Fruit fly (Drosophila melanogaster) whole organism, embryonic: ENCODE data around the gene CG31178.

ENCODE experiments used
- CG1024 ChIP-seq: fragments of 200-800 bp; sonication (Bioruptor generic); IDR thresholded peaks from 2 replicates; pipeline ENCODE4 v1.3.6; 2022; ENCODE audit warnings: missing biosample characterization, missing genetic modification characterization
- CG11093 ChIP-seq: fragments of 200-800 bp; sonication (Bioruptor generic); IDR thresholded peaks from 3 replicates; pipeline ENCODE4 v1.3.6; 2022; ENCODE audit warnings: missing biosample characterization, missing genetic modification characterization
- CG11695 ChIP-seq: fragments of 200-800 bp; sonication (Bioruptor generic); IDR thresholded peaks from 3 replicates; pipeline ENCODE4 v1.3.6; 2022; ENCODE audit warnings: missing biosample characterization, missing genetic modification characterization
- CG13775 ChIP-seq: fragments of 200-800 bp; sonication (Bioruptor generic); optimal IDR thresholded peaks from 3 replicates; lab custom pipeline; 2017; ENCODE audit warnings: missing biosample characterization, mild to moderate bottlenecking, missing genetic modification characterization
- CG14710 ChIP-seq: fragments of 200-800 bp; sonication (Bioruptor generic); optimal IDR thresholded peaks from 3 replicates; lab custom pipeline; 2019; ENCODE audit warnings: missing biosample characterization, mild to moderate bottlenecking, missing genetic modification characterization, moderate library complexity
- CG15601 ChIP-seq: fragments of 200-800 bp; sonication (Bioruptor generic); optimal IDR thresholded peaks from 3 replicates; lab custom pipeline; 2019; ENCODE audit warnings: missing biosample characterization, mild to moderate bottlenecking, missing genetic modification characterization, moderate library complexity
- CG15696 ChIP-seq: fragments of 200-800 bp; sonication (Bioruptor generic); optimal IDR thresholded peaks from 2 replicates; lab custom pipeline; 2019; ENCODE audit warnings: missing biosample characterization, mild to moderate bottlenecking, missing genetic modification characterization, moderate library complexity
- CG16863 ChIP-seq: fragments of 200-800 bp; sonication (Bioruptor generic); optimal IDR thresholded peaks from 3 replicates; lab custom pipeline; 2016; ENCODE audit warnings: missing biosample characterization, missing genetic modification characterization
- CG17612 ChIP-seq: fragments of 200-800 bp; sonication (Bioruptor generic); IDR thresholded peaks from 2 replicates; pipeline ENCODE4 v1.3.6; 2022; ENCODE audit warnings: missing biosample characterization, missing genetic modification characterization
- CG1832 ChIP-seq: fragments of 200-800 bp; sonication (Bioruptor generic); optimal IDR thresholded peaks from 2 replicates; lab custom pipeline; 2017; ENCODE audit warnings: missing biosample characterization, mild to moderate bottlenecking, missing genetic modification characterization, inconsistent platforms
- CG18599 ChIP-seq: fragments of 200-800 bp; sonication (Bioruptor generic); optimal IDR thresholded peaks from 3 replicates; lab custom pipeline; 2017; ENCODE audit warnings: missing biosample characterization, missing genetic modification characterization, mild to moderate bottlenecking, moderate library complexity, missing genetic modification reagents
- CG30020 ChIP-seq: fragments of 200-800 bp; optimal IDR thresholded peaks from 2 replicates; lab custom pipeline; 2019; ENCODE audit warnings: missing biosample characterization, mild to moderate bottlenecking, missing genetic modification characterization, moderate library complexity
- CG4360 ChIP-seq: fragments of 200-800 bp; sonication (Bioruptor generic); IDR thresholded peaks from 2 replicates; pipeline ENCODE4 v1.3.6; 2022; ENCODE audit warnings: missing biosample characterization, missing genetic modification characterization
- CG4404 ChIP-seq: fragments of 200-800 bp; sonication (Bioruptor generic); IDR thresholded peaks from 2 replicates; pipeline ENCODE4 v1.3.6; 2022; ENCODE audit warnings: missing biosample characterization, missing genetic modification characterization
- CG6791 ChIP-seq: fragments of 200-800 bp; sonication (Bioruptor generic); IDR thresholded peaks from 3 replicates; pipeline ENCODE4 v1.3.6; 2022; ENCODE audit warnings: missing biosample characterization, missing genetic modification characterization; ENCODE audit not compliant: partially characterized antibody
- CG7556 ChIP-seq: fragments of 200-800 bp; sonication (Bioruptor generic); optimal IDR thresholded peaks from 2 replicates; lab custom pipeline; 2017; ENCODE audit warnings: missing biosample characterization, mild to moderate bottlenecking, missing genetic modification characterization
- CG8944 ChIP-seq: fragments of 200-800 bp; sonication (Bioruptor generic); optimal IDR thresholded peaks from 3 replicates; lab custom pipeline; 2016; ENCODE audit warnings: missing biosample characterization, missing genetic modification characterization
- CG9876 ChIP-seq: fragments of 200-800 bp; sonication (Bioruptor generic); optimal IDR thresholded peaks from 2 replicates; lab custom pipeline; 2016; ENCODE audit warnings: missing biosample characterization, missing genetic modification characterization
- Dfd ChIP-seq, 2 experiments: fragments of >200 bp; optimal IDR thresholded peaks; 2 replicates each; lab custom pipeline; 2017; ENCODE audit warnings: missing biosample characterization in 2 of 2, missing genetic modification characterization in 2 of 2
- Dip3 ChIP-seq: fragments of 200-800 bp; sonication (Bioruptor generic); optimal IDR thresholded peaks from 3 replicates; lab custom pipeline; 2016; ENCODE audit warnings: missing biosample characterization, missing genetic modification characterization
- Fer1 ChIP-seq: fragments of 200-800 bp; sonication (Bioruptor generic); optimal IDR thresholded peaks from 2 replicates; lab custom pipeline; 2017; ENCODE audit warnings: missing biosample characterization, mild to moderate bottlenecking, missing genetic modification characterization
- HLH4C ChIP-seq: fragments of 200-800 bp; sonication (Bioruptor generic); IDR thresholded peaks from 3 replicates; pipeline ENCODE4 v1.3.6; 2022; ENCODE audit warnings: missing biosample characterization, missing genetic modification characterization; ENCODE audit not compliant: partially characterized antibody
- Hmx ChIP-seq: fragments of 200-800 bp; sonication (Bioruptor generic); optimal IDR thresholded peaks from 2 replicates; lab custom pipeline; 2016; ENCODE audit warnings: missing biosample characterization, missing genetic modification characterization
- Max ChIP-seq: fragments of 200-800 bp; sonication (Bioruptor generic); optimal IDR thresholded peaks from 2 replicates; lab custom pipeline; 2016; ENCODE audit warnings: missing biosample characterization, mild to moderate bottlenecking, missing genetic modification characterization
- Nf-YA ChIP-seq: fragments of 200-800 bp; sonication (Bioruptor generic); IDR thresholded peaks from 2 replicates; pipeline ENCODE4 v1.3.6; 2022; ENCODE audit warnings: missing biosample characterization, missing genetic modification characterization
- Sox102F ChIP-seq: fragments of 200-800 bp; sonication (Bioruptor generic); optimal IDR thresholded peaks from 2 replicates; lab custom pipeline; 2018; ENCODE audit warnings: missing biosample characterization, mild to moderate bottlenecking, missing genetic modification characterization, moderate library complexity
- Trl ChIP-seq, 3 experiments: fragments of >200 bp in 2 of 3; fragments of 200-800 bp in 1 of 3; sonication (Bioruptor generic) in 1 of 3; optimal IDR thresholded peaks; 2 replicates in 1 of 3; 3 replicates in 2 of 3; lab custom pipeline; 2016 to 2017; ENCODE audit warnings: missing biosample characterization in 1 of 3, missing genetic modification characterization in 1 of 3
- abd-A ChIP-seq: fragments of 200-800 bp; sonication (Bioruptor generic); optimal IDR thresholded peaks from 3 replicates; lab custom pipeline; 2019; ENCODE audit warnings: missing biosample characterization, mild to moderate bottlenecking, missing genetic modification characterization, moderate library complexity
- ap ChIP-seq: fragments of 200-800 bp; sonication (Bioruptor generic); IDR thresholded peaks from 2 replicates; pipeline ENCODE4 v1.3.6; 2022; ENCODE audit warnings: missing biosample characterization, missing genetic modification characterization
- corto ChIP-seq: fragments of 200-800 bp; sonication (Bioruptor generic); optimal IDR thresholded peaks from 2 replicates; lab custom pipeline; 2016; ENCODE audit warnings: missing biosample characterization, mild to moderate bottlenecking, missing genetic modification characterization, moderate library complexity
- da ChIP-seq: fragments of 200-800 bp; sonication (Bioruptor generic); optimal IDR thresholded peaks from 2 replicates; lab custom pipeline; 2016; ENCODE audit warnings: missing biosample characterization, missing genetic modification characterization
- fd3F ChIP-seq: fragments of 200-800 bp; sonication (Bioruptor generic); optimal IDR thresholded peaks from 2 replicates; lab custom pipeline; 2018; ENCODE audit warnings: missing biosample characterization, mild to moderate bottlenecking, missing genetic modification characterization, moderate library complexity
- fd96Cb ChIP-seq: fragments of 200-800 bp; sonication (Bioruptor generic); optimal IDR thresholded peaks from 2 replicates; lab custom pipeline; 2018; ENCODE audit warnings: missing biosample characterization, mild to moderate bottlenecking, missing genetic modification characterization, moderate library complexity
- ftz-f1 ChIP-seq: fragments of 200-800 bp; sonication (Bioruptor generic); optimal IDR thresholded peaks from 2 replicates; lab custom pipeline; 2016; ENCODE audit warnings: missing biosample characterization, missing genetic modification characterization
- fu2 ChIP-seq: fragments of 200-800 bp; sonication (Bioruptor generic); optimal IDR thresholded peaks from 2 replicates; lab custom pipeline; 2016; ENCODE audit warnings: missing biosample characterization, missing genetic modification characterization
- her ChIP-seq: fragments of 200-800 bp; sonication (Bioruptor generic); optimal IDR thresholded peaks from 2 replicates; lab custom pipeline; 2016; ENCODE audit warnings: missing biosample characterization, missing genetic modification characterization
- hkb ChIP-seq, 2 experiments: fragments of 200-800 bp in 1 of 2; fragments of >200 bp in 1 of 2; sonication (Bioruptor generic) in 1 of 2; IDR thresholded peaks in 1 of 2; optimal IDR thresholded peaks in 1 of 2; 2 replicates each; pipeline versions ENCODE4 v1.3.6 to Lab custom; 2017 to 2022; ENCODE audit warnings: missing biosample characterization in 1 of 2, missing genetic modification characterization in 1 of 2
- inv ChIP-seq: fragments of 200-800 bp; sonication (Bioruptor generic); IDR thresholded peaks from 2 replicates; pipeline ENCODE4 v1.3.6; 2022; ENCODE audit warnings: missing biosample characterization, missing genetic modification characterization; ENCODE audit not compliant: partially characterized antibody
- pfk ChIP-seq: fragments of 200-800 bp; sonication (Bioruptor generic); optimal IDR thresholded peaks from 2 replicates; lab custom pipeline; 2018; ENCODE audit warnings: missing biosample characterization, mild to moderate bottlenecking, missing genetic modification characterization, moderate library complexity
- pros ChIP-seq: fragments of 200-800 bp; sonication (Bioruptor generic); optimal IDR thresholded peaks from 3 replicates; lab custom pipeline; 2019; ENCODE audit warnings: missing biosample characterization, mild to moderate bottlenecking, missing genetic modification characterization, moderate library complexity
- sc ChIP-seq, 3 experiments: fragments of >200 bp in 2 of 3; fragments of 200-800 bp in 1 of 3; sonication (Bioruptor generic) in 1 of 3; optimal IDR thresholded peaks; 2 replicates in 2 of 3; 3 replicates in 1 of 3; lab custom pipeline; 2017; ENCODE audit warnings: mild to moderate bottlenecking in 1 of 3, missing biosample characterization in 1 of 3, missing genetic modification characterization in 1 of 3, missing genetic modification reagents in 1 of 3
- shn ChIP-seq: fragments of 200-800 bp; sonication (Bioruptor generic); optimal IDR thresholded peaks from 3 replicates; lab custom pipeline; 2016; ENCODE audit warnings: missing biosample characterization, missing genetic modification characterization
- tgo ChIP-seq: fragments of 200-800 bp; sonication (Bioruptor generic); IDR thresholded peaks from 3 replicates; pipeline ENCODE4 v1.3.6; 2022; ENCODE audit warnings: missing biosample characterization, missing genetic modification characterization
- tio ChIP-seq: fragments of 200-800 bp; sonication (Bioruptor generic); optimal IDR thresholded peaks from 2 replicates; lab custom pipeline; 2017; ENCODE audit warnings: missing biosample characterization, missing genetic modification characterization, inconsistent platforms
- ttk ChIP-seq: fragments of 200-800 bp; sonication (Bioruptor generic); IDR thresholded peaks from 2 replicates; pipeline ENCODE4 v2.1.2; 2022; ENCODE audit warnings: missing biosample characterization, missing genetic modification characterization
- tx ChIP-seq: fragments of 200-800 bp; sonication (Bioruptor generic); optimal IDR thresholded peaks from 2 replicates; lab custom pipeline; 2016; ENCODE audit warnings: missing biosample characterization, missing genetic modification characterization
- zen2 ChIP-seq: fragments of 200-800 bp; sonication (Bioruptor generic); IDR thresholded peaks from 3 replicates; pipeline ENCODE4 v1.3.6; 2022; ENCODE audit warnings: missing biosample characterization, missing genetic modification characterization; ENCODE audit not compliant: partially characterized antibody
- zfh2 ChIP-seq: fragments of 200-800 bp; sonication (Bioruptor generic); optimal IDR thresholded peaks from 2 replicates; lab custom pipeline; 2016; ENCODE audit warnings: missing biosample characterization, missing genetic modification characterization

The CG31178 gene

DNA sequence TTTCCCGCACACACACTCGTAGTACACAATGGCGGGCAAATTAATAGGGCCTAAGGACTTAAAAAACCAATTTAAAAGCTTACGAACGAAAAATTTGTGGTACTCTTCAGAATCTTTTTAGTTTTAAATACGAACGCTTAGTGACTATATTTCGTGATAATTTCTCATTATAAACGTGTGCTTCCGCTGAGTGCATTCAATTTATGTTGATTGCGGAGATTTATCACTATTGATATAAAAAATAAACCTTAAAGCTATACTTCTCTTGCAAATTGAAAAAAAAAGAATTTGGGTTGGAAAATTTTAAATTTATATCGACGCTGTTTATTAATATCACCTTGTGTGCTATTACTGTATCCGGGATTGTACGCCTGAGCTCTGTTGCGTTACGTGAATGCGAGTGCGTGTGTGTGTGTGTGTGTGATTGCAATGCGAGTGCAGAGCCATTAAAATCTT, 24.5 kb upstream of the CG31178 start (continued):
- TF ChIP-seq da (GFP tag; lab: Kevin White, UChicago): no peak
- no peak for TF ChIP-seq CG1024 (GFP tag; lab: Robert Waterston, UW)
- TF ChIP-seq CG14710 (tag; lab: Kevin White, UChicago): peak; percentile 85
- TF ChIP-seq fd3F (GFP tag; lab: Kevin White, UChicago): no peak
- no peak for TF ChIP-seq CG17612
- TF ChIP-seq Nf-YA: no peak
- TF ChIP-seq pfk (GFP tag; lab: Kevin White, UChicago): no peak
- no peak for TF ChIP-seq hkb (optimal IDR thresholded peaks at IDR 0.05; lab: Kevin White, UChicago)
- no peak for TF ChIP-seq hkb (GFP tag; IDR thresholded peaks at IDR 0.05; lab: Robert Waterston, UW)
- TF ChIP-seq her (GFP tag; lab: Kevin White, UChicago): peak; percentile 28
- no peak for TF ChIP-seq fu2 (GFP tag; lab: Kevin White, UChicago)
- TF ChIP-seq CG30020 (tag; lab: Kevin White, UChicago): peak; percentile 34
- no peak for TF ChIP-seq CG6791 (GFP tag; lab: Robert Waterston, UW)
- TF ChIP-seq ftz-f1: no peak
- peak; percentile 78 for TF ChIP-seq CG15696
- no peak for TF ChIP-seq inv
- peak; percentile 57 for TF ChIP-seq Max (GFP tag; lab: Kevin White, UChicago)
- no peak for TF ChIP-seq Trl (optimal IDR thresholded peaks at IDR 0.05; lab: Kevin White, UChicago)
- TF ChIP-seq Trl (GFP tag; optimal IDR thresholded peaks at IDR 0.05; lab: Kevin White, UChicago): peak; percentile 66
- TF ChIP-seq HLH4C: no peak
- no peak for TF ChIP-seq sc (optimal IDR thresholded peaks at IDR 0.05; lab: Kevin White, UChicago)
- TF ChIP-seq sc (GFP tag; optimal IDR thresholded peaks at IDR 0.05; lab: Kevin White, UChicago): peak; percentile 53
- TF ChIP-seq CG7556 (GFP tag; lab: Kevin White, UChicago): peak; percentile 84
- peak; percentile 74; the same call in 2 of the 3 replicates for TF ChIP-seq CG11695 (GFP tag; lab: Robert Waterston, UW)
- 0 out of 2 replicates have a peak, but pooled peaks have one; percentile 19 for TF ChIP-seq CG4360 (GFP tag; lab: Robert Waterston, UW)
- 0 out of 2 replicates have a peak, but pooled peaks have one; percentile 56 for TF ChIP-seq ttk (GFP tag; lab: Robert Waterston, UW)
- no peak for TF ChIP-seq shn
- peak; percentile 59; the same call in 2 of the 3 replicates for TF ChIP-seq tgo (GFP tag; lab: Robert Waterston, UW)
- peak; percentile 57 for TF ChIP-seq Fer1
- TF ChIP-seq CG8944 (GFP tag; lab: Kevin White, UChicago): peak; percentile 23
- TF ChIP-seq CG1832 (GFP tag; lab: Kevin White, UChicago): no peak
- TF ChIP-seq corto (GFP tag; lab: Kevin White, UChicago): peak; percentile 90
- TF ChIP-seq zen2 (GFP tag; lab: Robert Waterston, UW): no peak
- TF ChIP-seq CG13775: peak; percentile 76
- peak; percentile 32 for TF ChIP-seq Dip3 (GFP tag; lab: Kevin White, UChicago)
- TF ChIP-seq CG9876 (GFP tag; lab: Kevin White, UChicago): peak; percentile 24
- TF ChIP-seq CG16863: peak; percentile 67
- TF ChIP-seq CG4404: peak; percentile 53
- TF ChIP-seq CG15601 (tag; lab: Kevin White, UChicago): peak; percentile 56
- no peak for TF ChIP-seq ap (GFP tag; lab: Robert Waterston, UW)
- no peak for TF ChIP-seq Dfd (GFP tag; optimal IDR thresholded peaks at IDR 0.05; lab: Kevin White, UChicago)
- TF ChIP-seq Sox102F (GFP tag; lab: Kevin White, UChicago): peak; percentile 65
- peak; percentile 80 for TF ChIP-seq tio (GFP tag; lab: Kevin White, UChicago)
- TF ChIP-seq fd96Cb (tag; lab: Kevin White, UChicago): peak; percentile 74
- TF ChIP-seq abd-A (tag; lab: Kevin White, UChicago): no peak
- TF ChIP-seq pros (GFP tag; lab: Kevin White, UChicago): no peak
- TF ChIP-seq tx (GFP tag; lab: Kevin White, UChicago): peak; percentile 32
- peak; percentile 36 for TF ChIP-seq Hmx (GFP tag; lab: Kevin White, UChicago)
- TF ChIP-seq zfh2: peak; percentile 1
- TF ChIP-seq CG18599 (GFP tag; lab: Kevin White, UChicago): peak; percentile 56
- 0 out of 3 replicates have a peak, but pooled peaks have one; percentile 45 for TF ChIP-seq CG11093 (GFP tag; lab: Robert Waterston, UW)
